Fruit fly (Drosophila melanogaster): ENCODE data around the gene Npc2e.

The Npc2e gene

dm6 chr3R:10042664-10043372 lies 10.3 kb upstream of the Npc2e start, which contains the start of the genes Mical and CG3909 (continued):
- TF ChIP-seq CG2129 (GFP tag; IDR thresholded peaks at IDR 0.05; ENCODE audit: partially characterized antibody): no peak
- no peak for TF ChIP-seq Neu2 (GFP tag; optimal IDR thresholded peaks at IDR 0.05; ENCODE audit: borderline replicate concordance)
- TF ChIP-seq Blimp-1 (GFP tag; optimal IDR thresholded peaks at IDR 0.05): peak; percentile 72
- peak; percentile 92 for TF ChIP-seq HLH3B (GFP tag; IDR thresholded peaks at IDR 0.05)
- peak; percentile 44 for TF ChIP-seq CG1603 (tag; optimal IDR thresholded peaks at IDR 0.05)
- TF ChIP-seq pum (GFP tag; optimal IDR thresholded peaks at IDR 0.05): no peak
- 0 out of 3 replicates have a peak, but pooled peaks have one; percentile 44 for TF ChIP-seq CG16813 (GFP tag; IDR thresholded peaks at IDR 0.05; ENCODE audit: partially characterized antibody)
- TF ChIP-seq CG15696 (tag; optimal IDR thresholded peaks at IDR 0.05): peak; percentile 80
- peak; percentile 95 for TF ChIP-seq Rfx (GFP tag; IDR thresholded peaks at IDR 0.05)
- TF ChIP-seq CG34376 (GFP tag; optimal IDR thresholded peaks at IDR 0.05): peak; percentile 36
- peak; percentile 85 for TF ChIP-seq CG30403 (GFP tag; optimal IDR thresholded peaks at IDR 0.05)
- peak; percentile 83 for TF ChIP-seq Fer2 (tag; optimal IDR thresholded peaks at IDR 0.05)
- peak; percentile 35 for TF ChIP-seq CG12219 (GFP tag; optimal IDR thresholded peaks at IDR 0.05)
- peak; percentile 67 for TF ChIP-seq cwo (GFP tag; optimal IDR thresholded peaks at IDR 0.05)
- no peak for TF ChIP-seq jing (GFP tag; optimal IDR thresholded peaks at IDR 0.05)
- TF ChIP-seq E2f1 (GFP tag; IDR thresholded peaks at IDR 0.05): peak; percentile 93
- TF ChIP-seq pho (GFP tag; optimal IDR thresholded peaks at IDR 0.05): peak; percentile 51
- peak; percentile 52; the same call in 1 of the 2 replicates for TF ChIP-seq CG4404 (GFP tag; IDR thresholded peaks at IDR 0.05)
- TF ChIP-seq bcd (GFP tag; optimal IDR thresholded peaks at IDR 0.05): peak; percentile 74
- TF ChIP-seq croc (GFP tag; conservative IDR thresholded peaks at IDR 0.05): peak; percentile 53
- TF ChIP-seq corto (GFP tag; optimal IDR thresholded peaks at IDR 0.05): peak; percentile 47
- TF ChIP-seq ase (GFP tag; IDR thresholded peaks at IDR 0.05): peak; percentile 83; the same call in 2 of the 3 replicates
- peak; percentile 92 for TF ChIP-seq phol (tag; optimal IDR thresholded peaks at IDR 0.05)
- no peak for TF ChIP-seq CG12236 (GFP tag; optimal IDR thresholded peaks at IDR 0.05)
- peak; percentile 53 for TF ChIP-seq ATbp (GFP tag; optimal IDR thresholded peaks at IDR 0.05)
- peak; percentile 4 for TF ChIP-seq fd64A (GFP tag; optimal IDR thresholded peaks at IDR 0.05)
- TF ChIP-seq CG32772 (GFP tag; IDR thresholded peaks at IDR 0.05): peak; percentile 88
- TF ChIP-seq inv (GFP tag; IDR thresholded peaks at IDR 0.05; ENCODE audit: partially characterized antibody): peak; percentile 32
- TF ChIP-seq p53 (GFP tag; optimal IDR thresholded peaks at IDR 0.05): no peak
- peak; percentile 46; the same call in 1 of the 2 replicates for TF ChIP-seq ham (GFP tag; IDR thresholded peaks at IDR 0.05)
- TF ChIP-seq jigr1 (GFP tag; IDR thresholded peaks at IDR 0.05): peak; percentile 50; the same call in 2 of the 3 replicates
- peak; percentile 86 for TF ChIP-seq ind (GFP tag; optimal IDR thresholded peaks at IDR 0.05)
- TF ChIP-seq gt (GFP tag; IDR thresholded peaks at IDR 0.05): peak; percentile 61
- TF ChIP-seq fd102C (GFP tag; optimal IDR thresholded peaks at IDR 0.05): no peak
- TF ChIP-seq CG12155 (GFP tag; optimal IDR thresholded peaks at IDR 0.05): peak; percentile 81
- TF ChIP-seq nau (GFP tag; optimal IDR thresholded peaks at IDR 0.05): peak; percentile 20
- TF ChIP-seq dysf (GFP tag; IDR thresholded peaks at IDR 0.05): peak; percentile 90
- TF ChIP-seq CG15269 (tag; optimal IDR thresholded peaks at IDR 0.05): peak; percentile 90
- TF ChIP-seq CG11247 (GFP tag; IDR thresholded peaks at IDR 0.05): peak; percentile 91
- peak; percentile 97 for TF ChIP-seq vvl (GFP tag; IDR thresholded peaks at IDR 0.05)
- peak; percentile 71 for TF ChIP-seq oc (tag; optimal IDR thresholded peaks at IDR 0.05)
- no peak for TF ChIP-seq CG17912 (GFP tag; optimal IDR thresholded peaks at IDR 0.05)
- TF ChIP-seq Eip74EF (GFP tag; optimal IDR thresholded peaks at IDR 0.05): peak in 1 of 2 experiments; percentile 66
- peak; percentile 60 for TF ChIP-seq BtbVII (GFP tag; optimal IDR thresholded peaks at IDR 0.05)
- TF ChIP-seq cas (GFP tag; IDR thresholded peaks at IDR 0.05): peak; percentile 83; the same call in 1 of the 2 replicates
- peak; percentile 85 for TF ChIP-seq CG12942 (GFP tag; optimal IDR thresholded peaks at IDR 0.05)
- peak; percentile 85 for TF ChIP-seq PHDP (tag; optimal IDR thresholded peaks at IDR 0.05)
- peak; percentile 91 for TF ChIP-seq CG18262 (tag; optimal IDR thresholded peaks at IDR 0.05)
